Worm (Caenorhabditis elegans): ENCODE data around the gene C45B11.9.

The C45B11.9 gene

ce11 chrV:11010768-11011167, 29.4 kb upstream of the C45B11.9 start:
- TF ChIP-seq pha-4 (tag; optimal IDR thresholded peaks at IDR 0.05) (no peak), rpc-1 (optimal IDR thresholded peaks at IDR 0.05) (no peak), rpc-1 (tag; optimal IDR thresholded peaks at IDR 0.05) (no peak), hlh-12 (tag; optimal IDR thresholded peaks at IDR 0.05) (no peak), rcor-1 (GFP tag; IDR thresholded peaks at IDR 0.05) (no peak), F10E7.11 (tag; optimal IDR thresholded peaks at IDR 0.05) (no peak), ceh-100 (GFP tag; IDR thresholded peaks at IDR 0.05) (no peak), snpc-3.4 (tag; optimal IDR thresholded peaks at IDR 0.05) (no peak), F57C9.4 (tag; optimal IDR thresholded peaks at IDR 0.05) (no peak), tbx-9 (tag; optimal IDR thresholded peaks at IDR 0.05; ENCODE audit: borderline replicate concordance) (no peak), B0261.1 (tag; optimal IDR thresholded peaks at IDR 0.05) (no peak), hmg-20 (GFP tag; IDR thresholded peaks at IDR 0.05) (no peak)

- TF ChIP-seq zfh-2 (GFP tag; conservative IDR thresholded peaks at IDR 0.05): no peak
- TF ChIP-seq attf-3 (GFP tag; conservative IDR thresholded peaks at IDR 0.05): no peak
- TF ChIP-seq nhr-80 (tag; optimal IDR thresholded peaks at IDR 0.05): peak; percentile 13
- 0 out of 2 replicates have a peak, but pooled peaks have one; percentile 30 for TF ChIP-seq lin-26 (GFP tag; IDR thresholded peaks at IDR 0.05)
- no peak for TF ChIP-seq akir-1 (GFP tag; optimal IDR thresholded peaks at IDR 0.05)
Measured at ce11 chrV:11011807-11012206, 28.3 kb upstream of the C45B11.9 start.

ce11 chrV:11012419-11012818, 27.7 kb upstream of the C45B11.9 start, which contains the start of gene C13G3.1:
Gene C13G3.1 (minus strand): TSS chrV:11012465.
- TF ChIP-seq cebp-1 (GFP tag; IDR thresholded peaks at IDR 0.05) (no peak), cebp-1 (tag; optimal IDR thresholded peaks at IDR 0.05) (no peak), attf-5 (GFP tag; optimal IDR thresholded peaks at IDR 0.05) (no peak), snpc-4 (GFP tag; optimal IDR thresholded peaks at IDR 0.05) (no peak), snpc-4 (tag; optimal IDR thresholded peaks at IDR 0.05) (no peak), hmg-1.2 (GFP tag; IDR thresholded peaks at IDR 0.05) (peak; percentile 62)

- no peak for TF ChIP-seq B0261.1 (tag; optimal IDR thresholded peaks at IDR 0.05)
- no peak for TF ChIP-seq hmg-20 (GFP tag; IDR thresholded peaks at IDR 0.05)
- no peak for TF ChIP-seq rcor-1 (GFP tag; IDR thresholded peaks at IDR 0.05)
- TF ChIP-seq ceh-100 (GFP tag; IDR thresholded peaks at IDR 0.05): no peak
- TF ChIP-seq gei-17 (GFP tag; optimal IDR thresholded peaks at IDR 0.05): no peak
- no peak for TF ChIP-seq T07F8.4 (tag; optimal IDR thresholded peaks at IDR 0.05)
- no peak for TF ChIP-seq zim-3 (tag; optimal IDR thresholded peaks at IDR 0.05)
- no peak for TF ChIP-seq K11D2.4 (GFP tag; IDR thresholded peaks at IDR 0.05)
- no peak for TF ChIP-seq tbx-9 (tag; optimal IDR thresholded peaks at IDR 0.05; ENCODE audit: borderline replicate concordance)
- no peak for TF ChIP-seq mxl-1 (tag; optimal IDR thresholded peaks at IDR 0.05)
- TF ChIP-seq B0336.3 (GFP tag; IDR thresholded peaks at IDR 0.05): no peak
- no peak for TF ChIP-seq somi-1 (GFP tag; optimal IDR thresholded peaks at IDR 0.05)
- TF ChIP-seq F10E7.11 (tag; optimal IDR thresholded peaks at IDR 0.05): no peak
- no peak for TF ChIP-seq B0019.2 (GFP tag; conservative IDR thresholded peaks at IDR 0.05)
- no peak for TF ChIP-seq madf-3 (GFP tag; IDR thresholded peaks at IDR 0.05)
- no peak for TF ChIP-seq ets-4 (GFP tag; optimal IDR thresholded peaks at IDR 0.05)
- TF ChIP-seq D2030.7 (GFP tag; IDR thresholded peaks at IDR 0.05): no peak
- TF ChIP-seq tbp1 (GFP tag; optimal IDR thresholded peaks at IDR 0.05): no peak
Measured at ce11 chrV:11013179-11013578, 26.9 kb upstream of the C45B11.9 start.
